Worm (Caenorhabditis elegans) whole organism, L2 larva: Measurements from ENCODE around the gene srz-44.

Experiments
- ama-1 ChIP-seq: fragments of 150-350 bp; optimal IDR thresholded peaks from 2 replicates; lab custom pipeline; 2018; ENCODE audit warnings: inconsistent platforms
- elt-1 ChIP-seq: fragments of 150-350 bp; optimal IDR thresholded peaks from 2 replicates; lab custom pipeline; 2014; ENCODE audit warnings: missing biosample characterization, missing genetic modification characterization
- lin-11 ChIP-seq: fragments of 150-350 bp; sonication (generic microtip); optimal IDR thresholded peaks from 2 replicates; lab custom pipeline; 2014; ENCODE audit warnings: missing biosample characterization, missing genetic modification characterization, inconsistent platforms, mixed read lengths
- nhr-10 ChIP-seq: sonication (generic microtip); optimal IDR thresholded peaks from 2 replicates; lab custom pipeline; 2017; ENCODE audit warnings: missing biosample characterization, missing genetic modification characterization
- nhr-25 ChIP-seq: fragments of 150-350 bp; sonication (generic microtip); optimal IDR thresholded peaks from 3 replicates; lab custom pipeline; 2014; ENCODE audit warnings: missing biosample characterization, missing genetic modification characterization

DNA sequence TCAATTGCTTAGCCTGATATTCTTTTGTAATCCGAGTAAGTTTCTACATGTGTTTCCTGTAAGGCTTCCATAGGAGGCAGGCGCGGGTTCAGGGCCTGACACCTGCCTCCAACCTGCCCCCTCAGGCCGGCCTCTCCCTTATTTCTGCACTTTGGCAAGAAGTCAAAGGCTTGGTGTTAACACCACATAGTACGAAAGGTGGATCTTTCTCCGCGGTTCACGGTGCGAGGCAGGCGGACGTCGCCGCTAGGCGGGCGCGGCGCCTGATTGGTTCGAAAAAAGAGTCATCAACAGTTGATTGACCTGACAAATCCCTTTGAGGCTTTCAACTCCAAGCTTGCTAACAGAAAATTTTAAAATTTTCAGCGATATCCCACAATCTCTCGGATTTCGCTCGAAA lies 36.1 kb upstream of the srz-44 start:
- no peak for TF ChIP-seq ama-1 (lab: Kevin White, UChicago)
- no peak for TF ChIP-seq nhr-25
- TF ChIP-seq lin-11 (tag; lab: Kevin White, UChicago): no peak
- no peak for TF ChIP-seq elt-1 (tag; lab: Kevin White, UChicago)
- no peak for TF ChIP-seq nhr-10 (tag; lab: Kevin White, UChicago)
